Worm (Caenorhabditis elegans) whole organism, L4 larva: ENCODE results near the gene mab-3.

Experiments used
- D1046.2 ChIP-seq: fragments of 200-800 bp; sonication (Bioruptor generic); IDR thresholded peaks from 2 replicates; pipeline ENCODE4 v1.3.6; 2022; ENCODE audit warnings: missing genetic modification characterization, missing compliant biosample characterization
- F26F4.8 ChIP-seq: fragments of 200-800 bp; sonication (Bioruptor generic); conservative IDR thresholded peaks from 2 replicates; pipeline ENCODE4 v1.3.6; 2022; ENCODE audit warnings: missing genetic modification characterization, missing compliant biosample characterization
- R02D3.7 ChIP-seq: fragments of 150-350 bp; sonication (generic microtip); optimal IDR thresholded peaks from 3 replicates; lab custom pipeline; 2014; ENCODE audit warnings: missing biosample characterization, missing genetic modification characterization
- T20F7.1 ChIP-seq: fragments of 200-800 bp; sonication (Bioruptor generic); optimal IDR thresholded peaks from 2 replicates; lab custom pipeline; 2018; ENCODE audit warnings: mild to moderate bottlenecking, missing genetic modification characterization, missing compliant biosample characterization
- T26A8.4 ChIP-seq: fragments of 200-800 bp; sonication (Bioruptor generic); IDR thresholded peaks from 2 replicates; pipeline ENCODE4 v1.3.6; 2022; ENCODE audit warnings: missing genetic modification characterization, missing compliant biosample characterization
- Y48G9A.11 ChIP-seq: fragments of 200-800 bp; sonication (Bioruptor generic); IDR thresholded peaks from 2 replicates; pipeline ENCODE4 v1.3.6; 2022; ENCODE audit warnings: missing genetic modification reagents, missing genetic modification characterization, missing compliant biosample characterization
- ZK337.2 ChIP-seq: fragments of 200-800 bp; sonication (Bioruptor generic); IDR thresholded peaks from 2 replicates; pipeline ENCODE4 v1.3.6; 2022; ENCODE audit warnings: missing genetic modification reagents, missing genetic modification characterization, missing compliant biosample characterization
- aha-1 ChIP-seq: fragments of 150-350 bp; peaks from one replicate; lab custom pipeline; 2014; ENCODE audit warnings: missing biosample characterization, missing genetic modification characterization
- arid-1 ChIP-seq: fragments of 200-800 bp; sonication (Bioruptor generic); conservative IDR thresholded peaks from 2 replicates; pipeline ENCODE4 v1.3.6; 2022; ENCODE audit warnings: missing genetic modification reagents, missing genetic modification characterization, missing compliant biosample characterization
- daf-16 ChIP-seq, 3 experiments: sonication (generic microtip); optimal IDR thresholded peaks; 2 replicates each; lab custom pipeline; 2016 to 2017; ENCODE audit warnings: missing genetic modification characterization in 3 of 3, missing genetic modification reagents in 3 of 3, mild to moderate bottlenecking in 2 of 3, missing compliant biosample characterization in 2 of 3, missing biosample characterization in 1 of 3, moderate library complexity in 1 of 3
- dmd-6 ChIP-seq: fragments of 200-800 bp; sonication (Bioruptor generic); IDR thresholded peaks from 2 replicates; pipeline ENCODE4 v1.3.6; 2022; ENCODE audit warnings: missing genetic modification reagents, missing genetic modification characterization, missing compliant biosample characterization
- dmd-8 ChIP-seq: fragments of 200-800 bp; sonication (Bioruptor generic); IDR thresholded peaks from 2 replicates; pipeline ENCODE4 v1.3.6; 2022; ENCODE audit warnings: missing genetic modification characterization, missing compliant biosample characterization
- dpl-1 ChIP-seq: fragments of 150-350 bp; optimal IDR thresholded peaks from 2 replicates; lab custom pipeline; 2014; ENCODE audit warnings: missing biosample characterization, missing genetic modification reagents, missing genetic modification characterization
- dve-1 ChIP-seq: sonication (generic microtip); optimal IDR thresholded peaks from 2 replicates; lab custom pipeline; 2017; ENCODE audit warnings: antibody characterized with exemption, mild to moderate bottlenecking, missing genetic modification characterization, missing compliant biosample characterization; ENCODE audit not compliant: insufficient read depth
- hif-1 ChIP-seq, 2 experiments: sonication (generic microtip); optimal IDR thresholded peaks; 2 replicates each; lab custom pipeline; 2016 to 2017; ENCODE audit warnings: missing compliant biosample characterization in 2 of 2, missing genetic modification characterization in 2 of 2, missing genetic modification reagents in 2 of 2, missing genotype in 2 of 2, mild to moderate bottlenecking in 1 of 2
- hlh-11 ChIP-seq: fragments of 200-800 bp; sonication (Bioruptor generic); optimal IDR thresholded peaks from 2 replicates; lab custom pipeline; 2018; ENCODE audit warnings: mild to moderate bottlenecking, missing genetic modification characterization, missing compliant biosample characterization
- hmg-1.1 ChIP-seq: fragments of 200-800 bp; sonication (Bioruptor generic); IDR thresholded peaks from 2 replicates; pipeline ENCODE4 v1.3.6; 2022; ENCODE audit warnings: missing genetic modification reagents, missing genetic modification characterization, missing compliant biosample characterization
- jun-1 ChIP-seq: fragments of 150-350 bp; optimal IDR thresholded peaks from 2 replicates; lab custom pipeline; 2014; ENCODE audit warnings: missing biosample characterization, missing genetic modification reagents, missing genetic modification characterization
- lin-38 ChIP-seq: fragments of 200-800 bp; sonication (Bioruptor generic); IDR thresholded peaks from 2 replicates; pipeline ENCODE4 v1.3.6; 2022; ENCODE audit warnings: missing genetic modification reagents, missing genetic modification characterization, missing compliant biosample characterization
- lsy-2 ChIP-seq, 2 experiments: fragments of 150-350 bp in 1 of 2; sonication (generic microtip) in 1 of 2; optimal IDR thresholded peaks; 2 replicates each; lab custom pipeline; 2014 to 2017; ENCODE audit warnings: missing biosample characterization in 2 of 2, missing genetic modification characterization in 2 of 2
- madf-9 ChIP-seq: fragments of 200-800 bp; sonication (Bioruptor generic); conservative IDR thresholded peaks from 2 replicates; pipeline ENCODE4 v1.3.6; 2022; ENCODE audit warnings: missing genetic modification reagents, missing genetic modification characterization, missing compliant biosample characterization
- mdl-1 ChIP-seq, 2 experiments: fragments of 150-350 bp in 1 of 2; sonication (generic microtip) in 1 of 2; optimal IDR thresholded peaks; 2 replicates each; lab custom pipeline; 2014 to 2017; ENCODE audit warnings: missing biosample characterization in 2 of 2, missing genetic modification characterization in 2 of 2
- mep-1 ChIP-seq: fragments of 150-350 bp; sonication (generic microtip); optimal IDR thresholded peaks from 3 replicates; lab custom pipeline; 2014; ENCODE audit warnings: missing biosample characterization, missing genetic modification characterization
- mes-2 ChIP-seq: sonication (generic microtip); optimal IDR thresholded peaks from 2 replicates; lab custom pipeline; 2016; ENCODE audit warnings: missing genotype, mild to moderate bottlenecking, missing genetic modification characterization, missing compliant biosample characterization; ENCODE audit not compliant: poor library complexity, severe bottlenecking
- mxl-2 ChIP-seq: fragments of 200-800 bp; sonication (Bioruptor generic); conservative IDR thresholded peaks from 2 replicates; pipeline ENCODE4 v1.3.6; 2022; ENCODE audit warnings: missing genetic modification reagents, missing genetic modification characterization, missing compliant biosample characterization
- mxl-3 ChIP-seq: fragments of 200-800 bp; sonication (Bioruptor generic); optimal IDR thresholded peaks from 2 replicates; lab custom pipeline; 2018; ENCODE audit warnings: mild to moderate bottlenecking, missing genetic modification characterization, missing compliant biosample characterization
- nhr-102 ChIP-seq: sonication (generic microtip); optimal IDR thresholded peaks from 2 replicates; lab custom pipeline; 2016; ENCODE audit warnings: mild to moderate bottlenecking, missing genetic modification characterization, moderate library complexity, missing compliant biosample characterization
- nhr-11 ChIP-seq: fragments of 150-350 bp; optimal IDR thresholded peaks from 2 replicates; lab custom pipeline; 2014; ENCODE audit warnings: missing biosample characterization, missing genetic modification characterization
- nhr-28 ChIP-seq: fragments of 150-350 bp; optimal IDR thresholded peaks from 2 replicates; lab custom pipeline; 2014; ENCODE audit warnings: missing biosample characterization, missing genetic modification characterization
- nhr-42 ChIP-seq: fragments of 200-800 bp; sonication (Bioruptor generic); IDR thresholded peaks from 2 replicates; pipeline ENCODE4 v1.3.6; 2022; ENCODE audit warnings: missing genetic modification characterization, missing compliant biosample characterization
- nhr-48 ChIP-seq: sonication (generic microtip); optimal IDR thresholded peaks from 2 replicates; lab custom pipeline; 2016; ENCODE audit warnings: mild to moderate bottlenecking, missing genetic modification characterization, missing compliant biosample characterization
- nhr-6 ChIP-seq: fragments of 150-350 bp; optimal IDR thresholded peaks from 2 replicates; lab custom pipeline; 2014; ENCODE audit warnings: missing biosample characterization, missing genetic modification characterization
- nhr-77 ChIP-seq: fragments of 150-350 bp; optimal IDR thresholded peaks from 2 replicates; lab custom pipeline; 2014; ENCODE audit warnings: missing biosample characterization, missing genetic modification characterization
- pha-4 ChIP-seq, 2 experiments: fragments of 150-350 bp in 1 of 2; fragments of 200-800 bp in 1 of 2; sonication (Bioruptor generic) in 1 of 2; IDR thresholded peaks in 1 of 2; optimal IDR thresholded peaks in 1 of 2; 2 replicates each; pipeline versions ENCODE4 v1.3.6 to Lab custom; 2014 to 2022; ENCODE audit warnings: missing genetic modification characterization in 2 of 2, missing genetic modification reagents in 2 of 2, missing biosample characterization in 1 of 2, missing compliant biosample characterization in 1 of 2
- php-3 ChIP-seq: fragments of 200-800 bp; sonication (Bioruptor generic); IDR thresholded peaks from 2 replicates; pipeline ENCODE4 v1.3.6; 2022; ENCODE audit warnings: missing genetic modification reagents, missing genetic modification characterization, missing compliant biosample characterization
- pqm-1 ChIP-seq: sonication (generic microtip); optimal IDR thresholded peaks from 2 replicates; lab custom pipeline; 2017; ENCODE audit warnings: missing biosample characterization, missing genetic modification characterization
- rbr-2 ChIP-seq: sonication (generic microtip); optimal IDR thresholded peaks from 2 replicates; lab custom pipeline; 2016; ENCODE audit warnings: missing genotype, missing genetic modification characterization, missing compliant biosample characterization
- sdz-12 ChIP-seq: fragments of 200-800 bp; sonication (Bioruptor generic); optimal IDR thresholded peaks from 2 replicates; lab custom pipeline; 2018; ENCODE audit warnings: mild to moderate bottlenecking, missing genetic modification characterization, missing compliant biosample characterization
- set-16 ChIP-seq: fragments of 200-800 bp; sonication (Bioruptor generic); IDR thresholded peaks from 2 replicates; pipeline ENCODE4 v1.3.6; 2022; ENCODE audit warnings: missing genetic modification reagents, missing genetic modification characterization, missing compliant biosample characterization
- snpc-4 ChIP-seq: fragments of 150-350 bp; optimal IDR thresholded peaks from 2 replicates; lab custom pipeline; 2014; ENCODE audit warnings: missing biosample characterization, missing genetic modification characterization
- spr-1 ChIP-seq: sonication (generic microtip); optimal IDR thresholded peaks from 2 replicates; lab custom pipeline; 2016; ENCODE audit warnings: mild to moderate bottlenecking, missing genetic modification characterization, missing compliant biosample characterization
- unc-39 ChIP-seq: sonication (generic microtip); optimal IDR thresholded peaks from 2 replicates; lab custom pipeline; 2017; ENCODE audit warnings: missing biosample characterization, missing genetic modification characterization
- unc-62 ChIP-seq, 3 experiments: fragments of 150-350 bp in 1 of 3; sonication (generic microtip); optimal IDR thresholded peaks in 2 of 3; peaks in 1 of 3; 1 replicate in 1 of 3; 2 replicates in 2 of 3; lab custom pipeline; 2014 to 2017; ENCODE audit warnings: missing biosample characterization in 3 of 3, missing genetic modification characterization in 3 of 3, missing genetic modification reagents in 3 of 3, missing genotype in 1 of 3
- ztf-11 ChIP-seq: fragments of 150-350 bp; optimal IDR thresholded peaks from 2 replicates; lab custom pipeline; 2014; ENCODE audit warnings: missing biosample characterization, missing genetic modification characterization

The mab-3 gene

DNA sequence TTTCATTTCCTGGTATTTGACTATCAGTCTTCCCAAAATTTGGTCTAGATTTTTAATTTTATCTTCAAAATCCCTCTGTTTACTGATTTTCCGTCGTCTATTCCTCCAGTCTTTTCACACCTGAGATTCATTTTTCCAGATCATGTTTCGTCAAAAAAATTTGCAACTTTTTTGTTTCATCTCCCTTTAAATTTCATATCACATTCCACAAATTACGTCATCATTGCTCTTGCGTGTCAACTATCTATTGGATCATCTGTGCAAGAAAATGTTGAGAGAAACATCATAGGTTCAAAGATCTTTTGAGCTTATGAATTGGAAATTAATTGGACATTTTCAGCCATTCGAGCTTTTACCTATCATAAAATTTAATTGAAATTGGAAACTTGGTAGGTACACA, 27.4 kb downstream of the mab-3 start:
- TF ChIP-seq unc-62 (GFP tag; optimal IDR thresholded peaks at IDR 0.05 in 1 of 2; lab: Kevin White, UChicago) (no peak), unc-62 (tag; optimal IDR thresholded peaks at IDR 0.05; lab: Kevin White, UChicago) (no peak), sdz-12 (GFP tag; lab: Kevin White, UChicago) (no peak), nhr-11 (peak; percentile 3)

DNA sequence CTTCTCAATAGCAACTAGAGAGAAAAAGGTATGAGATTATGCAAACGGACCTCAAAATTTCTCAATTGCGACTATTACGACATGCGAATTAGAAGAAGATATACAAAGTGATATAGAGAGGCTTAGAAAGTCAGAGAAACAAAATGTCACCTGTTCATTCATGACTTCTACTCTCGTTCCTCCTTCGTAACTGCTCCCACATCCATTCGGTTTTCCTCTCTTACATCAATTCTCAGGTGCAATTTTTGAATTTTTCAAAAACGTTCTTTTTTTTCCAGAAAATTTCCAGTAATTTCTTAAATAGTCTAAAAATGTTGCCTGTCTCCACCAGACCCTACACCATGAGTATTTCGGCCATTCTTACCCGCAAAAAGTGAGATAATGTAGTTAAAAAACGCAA, 32.8 kb downstream of the mab-3 start:
- TF ChIP-seq lsy-2 (tag; optimal IDR thresholded peaks at IDR 0.05; lab: Kevin White, UChicago) (no peak), F26F4.8 (GFP tag; lab: Robert Waterston, UW) (no peak), nhr-77 (tag; lab: Kevin White, UChicago) (no peak), unc-39 (tag; lab: Kevin White, UChicago) (no peak), jun-1 (no peak), set-16 (no peak)

DNA sequence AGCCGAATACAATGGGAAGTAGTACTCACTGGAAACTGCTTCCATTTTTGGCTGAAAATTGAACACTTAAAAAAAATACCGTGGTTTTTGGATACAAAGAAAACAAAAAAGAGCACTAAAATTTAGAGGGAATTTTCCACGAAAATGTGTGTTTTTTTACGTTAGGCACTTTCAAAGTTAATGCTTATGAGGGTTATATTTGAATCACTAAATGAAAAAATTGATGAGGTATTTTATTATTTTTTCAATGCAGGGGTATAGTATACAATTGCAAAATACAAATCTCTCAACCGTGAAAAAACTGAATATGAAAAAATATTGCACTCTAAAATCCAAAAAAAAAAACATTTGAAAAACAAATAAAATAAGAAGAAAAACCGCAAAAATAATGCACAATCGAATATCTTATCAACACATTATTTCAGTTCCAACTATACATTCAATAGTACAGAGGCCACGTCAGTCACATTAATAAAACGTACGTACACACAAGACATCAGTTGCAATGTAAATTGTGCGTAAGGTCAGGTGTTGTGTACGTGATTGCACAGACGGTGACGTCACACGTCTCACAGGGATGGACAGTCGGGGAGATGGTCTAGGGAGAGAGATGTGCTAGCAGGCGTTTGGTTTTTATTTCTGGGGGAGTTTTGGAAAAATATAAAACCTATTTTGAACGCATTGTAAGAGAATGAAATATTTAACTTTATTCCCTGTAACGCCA, 38.0 kb downstream of the mab-3 start, which contains the start of gene aqp-10:
Gene aqp-10, minus strand, starts transcription at position 51 of the 724 bp plus-strand sequence.
- TF ChIP-seq ztf-11 (tag; lab: Kevin White, UChicago): no peak
- TF ChIP-seq mxl-2 (GFP tag; lab: Robert Waterston, UW): 0 out of 2 replicates have a peak, but pooled peaks have one; percentile 23
- peak; percentile 29 for TF ChIP-seq rbr-2 (tag; lab: Kevin White, UChicago)
- 0 out of 2 replicates have a peak, but pooled peaks have one; percentile 42 for TF ChIP-seq php-3
- TF ChIP-seq Y48G9A.11 (GFP tag; lab: Robert Waterston, UW): no peak
- TF ChIP-seq nhr-42 (GFP tag; lab: Robert Waterston, UW): no peak
- TF ChIP-seq pqm-1: peak; percentile 73
- TF ChIP-seq arid-1 (GFP tag; lab: Robert Waterston, UW): 0 out of 2 replicates have a peak, but pooled peaks have one; percentile 28
- peak; percentile 86 for TF ChIP-seq aha-1 (tag; lab: Kevin White, UChicago)
- peak; percentile 81 for TF ChIP-seq T26A8.4 (GFP tag; lab: Robert Waterston, UW)
- TF ChIP-seq lin-38 (GFP tag; lab: Robert Waterston, UW): peak; percentile 51
- TF ChIP-seq snpc-4 (tag; lab: Kevin White, UChicago): no peak
- TF ChIP-seq hmg-1.1 (GFP tag; lab: Robert Waterston, UW): peak; percentile 70
- TF ChIP-seq nhr-77 (tag; lab: Kevin White, UChicago): peak; percentile 35
- TF ChIP-seq mxl-3 (GFP tag; lab: Kevin White, UChicago): peak; percentile 5
- TF ChIP-seq dmd-8 (GFP tag; lab: Robert Waterston, UW): 0 out of 2 replicates have a peak, but pooled peaks have one; percentile 37
- TF ChIP-seq nhr-28 (tag; lab: Kevin White, UChicago): peak; percentile 70
- peak in 1 of 2 experiments; percentile 44 for TF ChIP-seq hif-1 (tag; optimal IDR thresholded peaks at IDR 0.05; lab: Kevin White, UChicago)
- no peak for TF ChIP-seq D1046.2 (GFP tag; lab: Robert Waterston, UW)
- TF ChIP-seq hlh-11 (tag; lab: Kevin White, UChicago): peak; percentile 80
- TF ChIP-seq T20F7.1 (GFP tag; lab: Kevin White, UChicago): peak; percentile 53
- TF ChIP-seq pha-4 (GFP tag; IDR thresholded peaks at IDR 0.05; lab: Robert Waterston, UW): no peak
- peak; percentile 14 for TF ChIP-seq pha-4 (tag; optimal IDR thresholded peaks at IDR 0.05; lab: Kevin White, UChicago)
- TF ChIP-seq mep-1 (tag; lab: Kevin White, UChicago): peak; percentile 45
- peak; percentile 62 for TF ChIP-seq mes-2
- TF ChIP-seq R02D3.7 (tag; lab: Kevin White, UChicago): no peak
- peak in 1 of 2 experiments; percentile 20 for TF ChIP-seq mdl-1 (tag; optimal IDR thresholded peaks at IDR 0.05; lab: Kevin White, UChicago)
- peak in 1 of 2 experiments; percentile 74 for TF ChIP-seq lsy-2 (tag; optimal IDR thresholded peaks at IDR 0.05; lab: Kevin White, UChicago)
- TF ChIP-seq dmd-6 (GFP tag; lab: Robert Waterston, UW): peak; percentile 79
- peak; percentile 15 for TF ChIP-seq spr-1 (tag; lab: Kevin White, UChicago)
- no peak for TF ChIP-seq madf-9 (GFP tag; lab: Robert Waterston, UW)
- TF ChIP-seq daf-16 (GFP tag; optimal IDR thresholded peaks at IDR 0.05; lab: Kevin White, UChicago): peak in 1 of 2 experiments; percentile 68
- peak; percentile 80 for TF ChIP-seq daf-16 (tag; optimal IDR thresholded peaks at IDR 0.05; lab: Kevin White, UChicago)
- no peak for TF ChIP-seq ZK337.2 (GFP tag; lab: Robert Waterston, UW)
- TF ChIP-seq nhr-48 (tag; lab: Kevin White, UChicago): peak; percentile 45
- peak; percentile 49 for TF ChIP-seq dpl-1 (GFP tag; lab: Kevin White, UChicago)
- TF ChIP-seq dve-1: peak; percentile 71
- peak; percentile 76 for TF ChIP-seq nhr-102 (tag; lab: Kevin White, UChicago)
- peak; percentile 74 for TF ChIP-seq nhr-6 (tag; lab: Kevin White, UChicago)
